Fruit fly (Drosophila melanogaster) whole organism: ENCODE measurements around the gene GckIII.

Source experiments
- CG8478 ChIP-seq: fragments of >200 bp; optimal IDR thresholded peaks from 2 replicates; lab custom pipeline; 2018; ENCODE audit warnings: inconsistent platforms
- Dll ChIP-seq: fragments of >200 bp; optimal IDR thresholded peaks from 2 replicates; lab custom pipeline; 2017
- EcR ChIP-seq, 2 experiments: fragments of >200 bp; optimal IDR thresholded peaks; 2 replicates each; lab custom pipeline; 2017; ENCODE audit warnings: missing biosample characterization in 2 of 2, missing genetic modification characterization in 2 of 2, missing genetic modification reagents in 2 of 2
- pan ChIP-seq: fragments of >200 bp; optimal IDR thresholded peaks from 2 replicates; lab custom pipeline; 2017
- psq ChIP-seq: fragments of >200 bp; optimal IDR thresholded peaks from 2 replicates; lab custom pipeline; 2017
- usp ChIP-seq: fragments of >200 bp; optimal IDR thresholded peaks from 2 replicates; lab custom pipeline; 2017; ENCODE audit warnings: missing biosample characterization, missing genetic modification characterization, mixed read lengths

GckIII gene

DNA sequence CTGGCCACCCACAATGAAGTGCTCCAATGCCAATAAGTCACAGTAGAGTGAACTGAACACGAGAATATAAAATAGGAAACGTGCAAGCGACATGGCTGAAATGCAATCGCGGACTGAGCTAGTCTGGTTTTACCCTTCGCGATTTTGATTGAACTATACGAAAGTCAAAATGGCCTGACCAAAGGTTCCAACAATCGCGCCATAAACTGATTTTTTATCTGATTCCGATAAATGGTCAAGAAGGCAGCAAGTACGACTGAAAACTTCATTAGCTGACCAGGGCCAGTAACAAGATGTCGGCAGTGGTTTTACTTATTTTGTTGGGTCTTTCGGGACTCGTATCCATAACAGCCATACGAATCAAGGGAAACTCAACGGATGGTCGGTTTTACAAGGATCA, 41.5 kb downstream of the GckIII start, which contains the start of the genes CG17477 and CG31269:
Gene CG17477, minus strand, starts transcription at position 101 of the 400 bp plus-strand sequence.
Gene CG31269, plus strand, starts transcription at position 289 of the 400 bp plus-strand sequence.
- no peak for TF ChIP-seq usp (GFP tag; lab: Kevin White, UChicago)
- TF ChIP-seq Dll (lab: Kevin White, UChicago), result no peak
- no peak for TF ChIP-seq EcR (GFP tag; optimal IDR thresholded peaks at IDR 0.05; lab: Kevin White, UChicago)
- TF ChIP-seq pan (lab: Kevin White, UChicago), result no peak
- no peak for TF ChIP-seq CG8478 (lab: Kevin White, UChicago)
- TF ChIP-seq psq, result no peak

DNA sequence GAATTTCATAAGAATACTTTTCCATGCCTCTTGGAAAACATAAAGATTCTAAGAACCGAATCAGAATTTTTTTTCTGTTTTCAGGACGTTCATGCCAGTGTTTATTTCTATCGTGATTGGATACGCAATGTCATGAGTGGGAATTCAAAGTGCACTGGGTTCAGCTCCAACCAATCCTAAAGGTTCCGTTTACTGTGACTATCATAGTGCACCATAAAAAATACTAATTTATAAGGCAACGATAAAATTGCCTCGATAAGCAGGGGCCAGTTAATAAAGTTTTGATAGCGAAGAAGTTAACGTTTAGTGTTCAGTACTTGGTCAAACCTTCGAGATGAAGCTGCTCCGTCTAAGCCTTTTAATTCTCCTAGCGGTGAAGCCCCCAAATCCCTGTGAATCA, 42.6 kb downstream of the GckIII start, which contains the start of gene CG31265:
Gene CG31265, plus strand, starts transcription at position 301 of the 400 bp plus-strand sequence.
- TF ChIP-seq EcR (GFP tag; optimal IDR thresholded peaks at IDR 0.05; lab: Kevin White, UChicago) (no peak), pan (lab: Kevin White, UChicago) (no peak), psq (no peak), Dll (lab: Kevin White, UChicago) (no peak), usp (GFP tag; lab: Kevin White, UChicago) (no peak), CG8478 (lab: Kevin White, UChicago) (no peak)

DNA sequence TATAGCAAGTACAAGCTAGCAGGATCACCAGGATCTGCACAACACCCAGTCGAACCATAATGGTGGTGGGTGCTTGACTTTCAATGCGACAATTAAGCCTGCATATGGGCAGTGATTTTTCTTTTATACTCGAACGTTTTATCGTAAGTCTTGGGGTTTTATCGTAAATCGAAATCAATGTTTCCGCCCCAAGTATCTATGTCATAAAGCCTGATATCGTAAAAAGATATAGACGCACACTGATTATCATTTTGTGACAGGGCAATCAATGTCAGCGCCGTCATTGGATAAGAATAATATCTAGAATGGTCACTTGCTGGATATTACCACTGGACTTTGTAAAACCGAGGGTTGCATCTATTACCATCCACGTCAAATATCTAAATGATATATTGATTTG, 45.0 kb downstream of the GckIII start, which contains the start of gene CG17475:
Gene CG17475, minus strand, starts transcription at position 101 of the 400 bp plus-strand sequence.
- TF ChIP-seq EcR (GFP tag; optimal IDR thresholded peaks at IDR 0.05; lab: Kevin White, UChicago) (no peak), usp (GFP tag; lab: Kevin White, UChicago) (no peak), CG8478 (lab: Kevin White, UChicago) (no peak), psq (no peak), pan (lab: Kevin White, UChicago) (no peak), Dll (lab: Kevin White, UChicago) (no peak)

DNA sequence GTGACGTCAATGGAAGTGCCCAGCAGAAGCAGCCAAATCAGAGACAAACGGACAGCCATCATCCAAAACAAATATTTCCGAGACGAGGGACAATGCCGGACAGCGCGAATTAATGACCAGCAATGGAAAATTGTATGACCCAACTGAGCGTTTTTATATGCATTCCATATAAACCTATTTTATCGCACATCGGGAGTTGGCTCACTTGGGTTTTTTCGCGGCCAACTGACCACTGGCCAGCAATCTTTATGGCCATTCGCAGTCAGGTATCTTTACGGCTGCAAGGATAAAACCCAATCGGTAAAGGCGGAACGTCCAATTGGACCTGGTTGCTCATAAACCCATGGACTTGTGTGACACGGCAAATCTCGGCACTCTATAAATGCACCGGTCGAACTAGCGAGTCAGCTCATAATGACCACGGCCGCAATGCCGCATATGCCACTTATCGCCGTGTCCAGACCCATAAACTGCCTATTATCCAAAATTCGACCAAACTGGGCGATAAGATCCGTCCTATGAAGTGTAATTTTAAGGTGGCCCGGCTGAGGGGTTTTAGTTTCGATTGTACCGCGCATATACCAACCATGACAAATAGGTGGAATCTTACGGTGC, 46.9 kb downstream of the GckIII start, which contains the start of the genes CG4053 and CG31266:
Gene CG4053, minus strand, starts transcription at position 101 of the 615 bp plus-strand sequence.
Gene CG31266, plus strand, starts transcription at position 565 of the 615 bp plus-strand sequence.
- TF ChIP-seq CG8478 (lab: Kevin White, UChicago) (no peak), usp (GFP tag; lab: Kevin White, UChicago) (no peak), Dll (lab: Kevin White, UChicago) (no peak), EcR (GFP tag; optimal IDR thresholded peaks at IDR 0.05; lab: Kevin White, UChicago) (no peak), psq (no peak), pan (lab: Kevin White, UChicago) (no peak)

DNA sequence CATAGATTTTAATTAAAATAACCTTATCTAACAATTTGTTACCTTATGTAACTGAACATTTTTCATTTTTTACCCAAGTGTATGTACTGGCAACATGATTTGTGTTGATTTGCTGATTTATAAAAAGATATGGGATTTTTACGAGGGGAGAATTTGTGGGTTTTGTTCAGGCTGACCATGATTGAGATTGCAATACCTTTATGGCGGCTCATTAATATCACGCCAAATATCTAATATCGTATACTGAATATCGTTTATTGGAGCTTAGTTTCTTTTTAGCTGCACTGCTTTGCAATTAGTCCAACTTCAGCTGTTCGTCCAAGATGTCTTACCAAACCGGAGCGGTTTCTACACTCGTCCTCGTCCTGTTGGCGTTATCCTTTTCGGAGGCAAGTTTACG, 48.6 kb downstream of the GckIII start, which contains the start of gene CG31267:
Gene CG31267, plus strand, starts transcription at position 301 of the 400 bp plus-strand sequence.
- TF ChIP-seq Dll (lab: Kevin White, UChicago) (no peak), CG8478 (lab: Kevin White, UChicago) (no peak), pan (lab: Kevin White, UChicago) (no peak), EcR (GFP tag; optimal IDR thresholded peaks at IDR 0.05; lab: Kevin White, UChicago) (no peak), usp (GFP tag; lab: Kevin White, UChicago) (no peak), psq (no peak)

DNA sequence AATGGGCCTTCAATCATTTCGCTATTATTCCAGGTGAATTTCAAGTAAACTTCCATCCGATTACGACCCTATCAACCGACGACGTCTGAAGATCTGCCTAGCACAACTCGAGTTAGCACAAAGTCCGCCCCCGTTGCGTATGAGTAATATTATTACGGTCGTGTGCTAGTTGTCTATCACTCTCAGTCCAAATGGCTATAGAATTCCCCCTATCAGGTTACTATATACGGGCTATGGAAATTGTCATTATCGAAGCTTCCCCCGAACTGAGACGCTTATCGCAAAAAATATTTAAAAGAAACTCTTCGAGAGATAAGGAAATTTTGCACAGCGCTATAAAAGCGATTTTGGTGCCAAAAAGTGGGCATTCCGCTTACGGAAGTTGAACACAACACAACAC, 50.4 kb downstream of the GckIII start, which contains the start of gene CG5246:
Gene CG5246, plus strand, starts transcription at position 365 of the 400 bp plus-strand sequence.
- TF ChIP-seq pan (lab: Kevin White, UChicago) (no peak), Dll (lab: Kevin White, UChicago) (no peak), CG8478 (lab: Kevin White, UChicago) (no peak), psq (no peak), EcR (GFP tag; optimal IDR thresholded peaks at IDR 0.05; lab: Kevin White, UChicago) (no peak), usp (GFP tag; lab: Kevin White, UChicago) (no peak)
